Worm (Caenorhabditis elegans) whole organism, L4/young adult: Measurements from ENCODE around the gene ins-23.
A peak's percentile ranks its signal among the peaks of the same experiment; 100 is the strongest.

ENCODE experiments used
- W03F9.2 ChIP-seq: fragments of 150-350 bp; optimal IDR thresholded peaks from 2 replicates; lab custom pipeline; 2014; ENCODE audit warnings: missing biosample characterization, missing genetic modification characterization
- dao-5 ChIP-seq: sonication (generic microtip); optimal IDR thresholded peaks from 2 replicates; lab custom pipeline; 2016; ENCODE audit warnings: missing genotype, missing genetic modification characterization, moderate library complexity, missing compliant biosample characterization
- him-1 ChIP-seq: sonication (generic microtip); optimal IDR thresholded peaks from 2 replicates; lab custom pipeline; 2016; ENCODE audit warnings: missing genotype, missing genetic modification reagents, missing genetic modification characterization, missing compliant biosample characterization

The ins-23 gene

DNA sequence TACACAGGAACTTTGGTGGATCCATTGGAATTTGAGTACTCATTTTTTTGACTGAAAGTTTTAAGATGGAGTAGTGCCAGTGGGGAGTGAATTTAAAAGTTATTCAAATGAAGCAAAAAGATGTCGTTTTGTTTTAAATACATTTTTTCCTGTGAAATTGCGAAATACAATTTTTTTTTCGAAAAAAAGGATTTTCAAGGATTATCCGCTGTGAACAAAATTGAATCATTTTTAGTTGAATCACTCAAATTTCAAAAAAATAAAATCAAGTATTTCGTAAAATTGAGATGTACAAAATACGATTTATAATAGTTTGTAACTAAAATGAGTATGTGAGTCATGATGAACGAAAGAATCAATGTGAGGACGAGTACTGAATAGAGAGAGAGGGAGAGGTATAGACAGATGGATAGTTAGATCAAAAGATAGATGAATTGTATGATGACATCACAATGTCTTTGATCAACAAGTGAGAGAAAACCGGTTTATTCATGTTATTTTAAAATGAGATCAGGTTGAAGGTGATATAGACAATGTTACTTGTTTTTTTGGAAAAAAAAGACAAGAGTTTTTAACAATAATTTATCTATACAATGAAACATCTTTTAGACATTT lies 21.2 kb upstream of the ins-23 start, which contains the start of gene C05B5.8:
Gene C05B5.8, minus strand, starts transcription at position 51 of the 615 bp plus-strand sequence.
- no peak for TF ChIP-seq W03F9.2 (tag; lab: Kevin White, UChicago)
- no peak for TF ChIP-seq dao-5 (tag; lab: Kevin White, UChicago)
- no peak for TF ChIP-seq him-1 (tag; lab: Kevin White, UChicago)

DNA sequence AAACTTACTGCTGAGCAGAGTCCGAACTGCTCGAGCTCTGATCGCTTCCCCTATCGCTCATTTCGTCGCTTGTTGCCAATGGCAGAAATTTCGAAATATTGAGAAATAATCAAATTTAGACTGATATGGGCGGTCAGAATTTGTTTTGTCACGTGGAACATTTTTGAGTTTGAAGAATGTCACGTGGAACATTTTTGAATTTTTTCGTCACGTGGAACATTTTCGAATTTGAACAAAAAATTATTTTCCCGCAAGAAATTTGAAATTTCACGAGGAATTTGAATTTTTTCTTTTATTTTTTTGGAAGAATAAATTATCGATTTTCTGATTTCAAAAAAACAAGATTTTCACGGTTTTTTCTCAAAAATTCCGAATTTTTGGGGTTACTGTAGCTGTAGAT lies 17.9 kb upstream of the ins-23 start, which contains the start of gene fbxa-155:
Gene fbxa-155, minus strand, starts transcription at position 101 of the 400 bp plus-strand sequence.
- no peak for TF ChIP-seq dao-5 (tag; lab: Kevin White, UChicago)

DNA sequence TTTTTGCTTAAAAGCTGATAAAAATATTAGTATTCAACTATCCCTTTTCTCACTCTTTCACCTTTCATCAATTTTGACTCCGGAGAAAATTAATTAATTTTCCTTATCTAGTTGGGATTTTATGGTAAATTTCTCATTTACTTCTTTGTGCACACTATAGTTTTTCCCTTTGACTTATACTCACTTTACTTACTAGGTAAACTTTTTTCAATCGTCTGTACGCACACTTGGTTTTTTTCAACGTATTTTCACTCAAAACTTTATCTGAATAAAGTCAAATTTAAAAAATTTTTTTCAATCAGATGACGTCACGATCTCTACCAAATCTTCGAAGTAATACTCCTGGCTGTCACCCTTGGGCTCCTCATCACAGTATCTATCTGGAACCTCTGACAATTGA lies 15.9 kb upstream of the ins-23 start, which contains the start of gene C05B5.16:
Gene C05B5.16, plus strand, starts transcription at position 301 of the 400 bp plus-strand sequence.
- TF ChIP-seq dao-5 (tag; lab: Kevin White, UChicago), result no peak
- TF ChIP-seq him-1 (tag; lab: Kevin White, UChicago), result no peak
- no peak for TF ChIP-seq W03F9.2 (tag; lab: Kevin White, UChicago)

DNA sequence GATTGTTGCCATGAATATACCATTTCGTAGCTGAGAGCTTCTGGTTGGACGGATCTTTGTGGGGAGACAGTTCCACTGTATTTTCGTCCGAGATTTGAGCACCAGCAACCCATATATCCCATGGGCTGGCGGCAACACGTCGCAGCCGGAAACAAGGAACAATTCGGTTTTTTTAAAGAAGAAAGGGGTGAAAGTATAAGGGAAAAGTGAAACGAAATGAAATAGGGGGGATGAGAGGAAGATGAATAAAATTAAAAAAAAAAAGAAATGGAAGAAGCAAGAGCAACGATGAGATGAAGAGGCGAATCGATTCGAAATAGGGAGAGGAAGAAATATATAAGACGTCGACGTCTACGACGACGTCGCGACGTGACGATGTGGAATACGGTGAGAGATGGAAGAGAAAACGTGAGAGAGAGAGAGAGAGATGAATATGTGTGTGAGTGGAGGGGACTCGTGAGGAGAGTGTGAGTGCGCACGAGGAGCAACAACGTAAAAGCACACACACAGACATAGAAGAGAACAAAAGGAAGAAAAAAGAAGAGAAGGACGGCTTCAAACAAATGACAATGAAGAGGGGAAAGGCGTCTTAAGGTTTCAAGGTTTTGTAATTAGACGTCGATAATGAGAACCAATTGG lies 11.5 kb upstream of the ins-23 start, which contains the start of gene rgs-1:
Gene rgs-1, minus strand, starts transcription at position 146 of the 639 bp plus-strand sequence.
- TF ChIP-seq him-1 (tag; lab: Kevin White, UChicago) (peak; percentile 68), dao-5 (tag; lab: Kevin White, UChicago) (no peak), W03F9.2 (tag; lab: Kevin White, UChicago) (peak; percentile 82)

DNA sequence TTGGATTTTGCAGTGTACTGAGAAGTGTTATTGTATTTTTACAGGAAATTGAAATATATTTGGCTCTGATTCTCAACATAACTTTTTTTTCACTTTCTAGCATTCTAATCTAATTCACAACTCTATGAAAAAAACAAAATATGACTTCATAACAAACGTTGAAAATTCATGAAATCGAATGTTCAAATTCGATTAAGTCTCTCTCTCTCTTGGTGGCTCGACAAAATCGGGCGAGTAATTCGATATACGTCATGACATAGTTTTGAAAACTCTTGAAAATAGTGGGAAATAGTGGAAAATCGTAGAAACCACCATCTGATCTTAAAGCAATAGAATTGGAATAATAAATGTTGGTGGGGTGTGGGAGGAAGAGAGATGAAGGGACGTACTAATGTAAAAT lies 10.0 kb upstream of the ins-23 start:
- TF ChIP-seq W03F9.2 (tag; lab: Kevin White, UChicago), result no peak
- TF ChIP-seq dao-5 (tag; lab: Kevin White, UChicago), result no peak
- no peak for TF ChIP-seq him-1 (tag; lab: Kevin White, UChicago)

DNA sequence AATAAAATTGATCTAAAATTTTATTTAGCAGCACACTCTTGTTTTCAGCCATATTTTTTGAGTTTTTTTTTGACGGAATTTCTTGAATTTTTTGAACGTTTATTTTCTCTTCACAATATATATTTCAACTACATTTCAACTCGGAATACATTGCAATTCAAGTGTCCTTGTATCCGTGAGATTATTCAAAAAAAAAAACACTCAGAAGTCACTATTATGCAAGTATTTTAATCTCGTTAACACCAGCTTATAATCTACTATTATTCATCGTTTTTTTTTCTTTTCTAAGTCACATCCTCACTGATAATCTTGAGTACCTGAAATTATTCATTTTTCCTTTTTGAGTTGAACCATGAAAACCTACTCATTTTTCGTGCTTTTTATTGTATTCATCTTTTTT lies 4.6 kb upstream of the ins-23 start, which contains the start of gene ins-21:
Gene ins-21, plus strand, starts transcription at position 301 of the 400 bp plus-strand sequence.
- no peak for TF ChIP-seq him-1 (tag; lab: Kevin White, UChicago)
- TF ChIP-seq W03F9.2 (tag; lab: Kevin White, UChicago), result no peak
- no peak for TF ChIP-seq dao-5 (tag; lab: Kevin White, UChicago)

DNA sequence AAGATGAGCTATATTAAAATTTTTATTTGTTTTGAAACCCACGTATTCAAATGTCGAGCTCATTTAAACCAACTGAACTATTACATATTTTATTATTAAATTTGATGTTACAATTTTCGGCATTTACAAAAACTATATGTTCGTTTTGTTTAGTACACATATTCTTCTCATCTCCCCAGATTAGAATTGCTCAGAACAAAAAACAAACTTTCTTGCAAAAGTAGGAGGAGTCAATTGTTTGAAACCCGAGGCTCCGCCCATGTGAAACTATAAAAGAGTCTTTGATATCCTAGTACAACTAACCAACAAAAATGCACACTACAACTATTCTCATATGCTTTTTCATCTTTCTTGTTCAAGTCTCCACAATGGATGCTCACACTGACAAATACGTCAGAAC lies 2.1 kb upstream of the ins-23 start, which contains the start of gene ins-22:
Gene ins-22, plus strand, starts transcription at position 301 of the 400 bp plus-strand sequence.
- TF ChIP-seq him-1 (tag; lab: Kevin White, UChicago) (no peak), dao-5 (tag; lab: Kevin White, UChicago) (no peak), W03F9.2 (tag; lab: Kevin White, UChicago) (no peak)

DNA sequence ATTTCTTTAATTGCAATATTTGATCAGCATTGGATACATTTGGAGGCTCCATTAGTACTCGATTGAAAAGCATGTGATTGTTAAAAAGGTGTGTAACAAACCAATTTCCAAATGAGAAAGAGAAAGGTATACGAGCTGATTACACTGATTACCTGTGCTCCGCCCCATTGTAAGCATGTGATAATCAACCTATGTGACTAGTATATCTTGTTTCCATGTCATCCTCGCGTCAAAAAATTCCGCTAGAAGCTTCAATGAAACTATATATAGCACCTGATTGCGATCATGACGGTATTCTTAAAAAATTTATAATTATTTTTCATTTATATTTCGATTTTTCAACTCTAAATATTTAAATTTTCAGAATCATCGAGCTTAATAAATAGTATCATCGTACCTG lies 2.5 kb downstream of the ins-23 start, which contains the start of gene M04D8.4:
Gene M04D8.4, minus strand, starts transcription at position 101 of the 400 bp plus-strand sequence.
- no peak for TF ChIP-seq him-1 (tag; lab: Kevin White, UChicago)
- no peak for TF ChIP-seq W03F9.2 (tag; lab: Kevin White, UChicago)
- TF ChIP-seq dao-5 (tag; lab: Kevin White, UChicago), result no peak

DNA sequence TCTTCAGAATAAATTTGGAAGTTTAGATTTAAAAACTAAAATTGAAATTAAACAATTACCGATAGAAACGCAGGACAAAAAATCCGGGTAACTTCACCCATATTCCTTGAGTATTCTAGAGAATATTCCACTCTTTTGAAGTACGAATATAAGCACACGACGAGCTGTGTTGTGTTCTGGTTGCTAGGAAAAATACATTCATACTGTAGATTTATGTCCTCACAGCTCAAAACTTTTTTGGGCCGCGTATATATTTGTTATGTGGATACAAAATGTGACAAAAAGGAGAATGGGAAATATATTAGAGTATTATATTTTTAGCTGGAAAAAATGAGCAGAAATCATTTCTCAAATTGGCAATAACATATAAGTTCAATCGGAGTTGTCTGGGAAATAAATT lies 5.2 kb downstream of the ins-23 start, which contains the start of gene M04D8.5:
Gene M04D8.5, minus strand, starts transcription at position 101 of the 400 bp plus-strand sequence.
- TF ChIP-seq him-1 (tag; lab: Kevin White, UChicago) (no peak), W03F9.2 (tag; lab: Kevin White, UChicago) (no peak), dao-5 (tag; lab: Kevin White, UChicago) (no peak)

DNA sequence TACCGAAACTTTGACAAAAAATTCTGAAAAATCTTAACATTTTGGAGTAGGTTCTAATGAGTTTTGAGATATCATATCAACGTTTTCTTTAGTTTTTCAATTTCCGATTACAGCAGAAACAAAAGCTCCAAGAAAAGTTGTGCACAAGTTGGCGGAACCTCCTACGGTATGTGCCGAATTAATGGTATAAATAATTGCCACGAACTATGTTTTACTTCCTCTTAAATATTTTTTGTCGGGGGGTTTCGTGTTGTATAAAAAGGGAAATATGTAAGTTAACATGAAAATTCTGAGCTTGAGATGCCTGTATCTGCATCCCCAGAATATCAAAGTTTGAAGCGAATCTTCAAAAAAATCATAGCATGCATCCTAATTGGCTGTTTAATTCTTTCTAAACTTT lies 5.8 kb downstream of the ins-23 start, which contains the start of gene M04D8.8:
Gene M04D8.8, plus strand, starts transcription at position 301 of the 400 bp plus-strand sequence.
- no peak for TF ChIP-seq him-1 (tag; lab: Kevin White, UChicago)
- TF ChIP-seq dao-5 (tag; lab: Kevin White, UChicago), result no peak
- TF ChIP-seq W03F9.2 (tag; lab: Kevin White, UChicago), result no peak

DNA sequence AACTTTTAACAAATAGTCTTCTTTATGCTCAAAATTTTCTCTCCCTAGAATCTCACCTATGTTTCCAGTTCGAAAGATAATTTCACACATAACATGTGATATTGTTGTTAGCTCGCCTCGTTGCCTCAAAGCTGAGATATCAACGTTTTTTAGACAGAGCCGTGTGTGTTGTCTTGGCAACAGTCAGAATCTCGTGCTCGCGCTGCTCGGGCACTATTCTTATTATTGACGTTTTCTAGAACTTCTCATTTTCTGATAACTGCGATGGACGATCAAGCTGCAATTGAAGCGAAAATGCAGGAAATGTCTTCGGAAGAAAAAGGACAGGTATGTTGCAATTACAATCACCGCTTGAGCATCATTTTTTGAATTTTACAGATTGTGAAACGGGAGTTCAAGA lies 7.7 kb downstream of the ins-23 start, which contains the start of gene xbx-3:
Gene xbx-3, plus strand, starts transcription at position 163 of the 400 bp plus-strand sequence.
- TF ChIP-seq W03F9.2 (tag; lab: Kevin White, UChicago) (no peak), him-1 (tag; lab: Kevin White, UChicago) (no peak), dao-5 (tag; lab: Kevin White, UChicago) (no peak)

DNA sequence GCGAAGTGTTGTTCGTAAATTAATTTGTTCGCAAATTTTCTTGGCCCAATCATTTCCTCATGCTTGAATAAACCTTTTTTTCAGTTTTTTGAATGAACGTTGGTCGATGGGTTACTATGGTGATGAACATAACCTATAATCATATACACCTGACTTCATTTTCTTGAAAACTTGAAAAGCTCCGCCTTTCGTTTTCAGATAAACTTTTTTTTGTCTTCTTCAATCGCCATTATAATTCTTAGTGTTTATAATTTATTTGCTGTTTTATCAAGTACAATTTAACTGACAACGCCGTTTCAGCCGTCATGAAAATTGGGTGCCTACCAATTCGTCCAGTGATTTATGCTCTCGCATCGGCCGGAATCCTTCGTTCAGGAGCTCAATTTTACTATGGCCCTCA lies 9.1 kb downstream of the ins-23 start, which contains the start of gene M04D8.7:
Gene M04D8.7, plus strand, starts transcription at position 301 of the 400 bp plus-strand sequence.
- no peak for TF ChIP-seq him-1 (tag; lab: Kevin White, UChicago)

DNA sequence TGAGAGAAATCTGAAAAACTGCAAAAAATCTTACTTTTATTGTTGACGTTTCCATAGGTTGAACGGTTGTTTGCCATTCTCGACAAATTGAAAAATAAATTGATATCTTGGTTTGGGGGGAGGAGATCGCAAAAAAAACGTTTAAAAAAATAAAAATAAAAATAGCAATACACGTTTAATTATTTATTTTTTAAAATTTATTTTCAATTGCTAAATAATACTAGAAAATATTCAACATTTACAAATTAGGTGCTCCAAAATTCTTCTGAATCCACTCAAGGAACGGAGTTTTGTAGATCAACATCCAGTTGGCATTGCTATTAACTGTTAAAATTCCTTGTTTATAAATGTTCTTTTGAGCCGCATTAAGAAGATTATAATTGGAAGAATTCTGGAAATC lies 12.0 kb downstream of the ins-23 start, which contains the start of gene T16G12.7:
Gene T16G12.7, minus strand, starts transcription at position 101 of the 400 bp plus-strand sequence.
- no peak for TF ChIP-seq W03F9.2 (tag; lab: Kevin White, UChicago)
- no peak for TF ChIP-seq him-1 (tag; lab: Kevin White, UChicago)
- TF ChIP-seq dao-5 (tag; lab: Kevin White, UChicago), result no peak
